Fruit fly (Drosophila melanogaster) S2 (cell line): ENCODE results near the gene Acph-1.

Experiments used
- CG8478 ChIP-seq: fragments of >200 bp; optimal IDR thresholded peaks from 2 replicates; lab custom pipeline; 2018
- CTCF ChIP-seq, 2 experiments: fragments of >200 bp; optimal IDR thresholded peaks; 2 replicates each; lab custom pipeline; 2018

The Acph-1 gene

DNA sequence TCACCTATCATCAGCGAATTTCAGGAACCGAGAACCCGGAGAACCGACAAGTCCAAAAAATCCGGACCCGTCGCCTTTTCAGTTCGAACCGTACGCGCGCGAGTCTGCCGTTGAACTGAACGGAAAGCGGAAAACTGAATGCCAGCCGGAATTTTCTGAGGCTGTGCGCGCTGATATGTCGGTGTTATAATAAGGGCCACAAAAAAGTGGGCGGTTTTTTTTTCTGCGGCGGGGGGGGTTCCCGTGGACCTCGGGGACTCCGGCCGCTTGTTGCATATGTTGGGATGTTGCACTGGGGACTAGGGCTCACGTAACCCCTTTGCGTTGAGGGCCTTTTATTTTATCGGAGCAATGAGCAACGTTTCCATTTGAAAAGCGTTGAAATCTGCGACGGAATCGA lies 23.9 kb downstream of the Acph-1 start, which contains the start of gene TkR99D:
Gene TkR99D (minus strand): TSS at position 101 of the 400 bp plus-strand sequence.
- TF ChIP-seq CTCF (optimal IDR thresholded peaks at IDR 0.05; lab: Kevin White, UChicago) (no peak), CG8478 (no peak)

DNA sequence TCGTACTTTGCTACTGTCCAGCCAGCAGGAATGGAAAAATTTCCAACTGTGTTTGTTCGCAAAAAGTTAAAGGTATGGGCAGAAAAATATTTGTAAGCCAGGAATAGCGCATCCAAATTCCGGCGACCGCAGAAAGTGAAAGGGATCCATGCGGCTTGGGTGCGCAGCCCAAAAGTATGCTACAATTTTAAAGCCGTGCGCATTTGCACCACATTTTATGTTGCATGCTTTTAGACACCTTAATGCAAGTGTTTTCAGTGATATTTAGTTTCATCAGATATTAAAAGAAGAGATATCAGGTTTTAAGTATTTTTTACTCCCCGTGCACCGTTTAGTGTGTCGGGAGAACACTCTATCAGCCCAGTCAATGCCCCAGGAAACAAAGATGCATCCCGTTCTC lies 30.1 kb downstream of the Acph-1 start:
- TF ChIP-seq CG8478 = no peak

DNA sequence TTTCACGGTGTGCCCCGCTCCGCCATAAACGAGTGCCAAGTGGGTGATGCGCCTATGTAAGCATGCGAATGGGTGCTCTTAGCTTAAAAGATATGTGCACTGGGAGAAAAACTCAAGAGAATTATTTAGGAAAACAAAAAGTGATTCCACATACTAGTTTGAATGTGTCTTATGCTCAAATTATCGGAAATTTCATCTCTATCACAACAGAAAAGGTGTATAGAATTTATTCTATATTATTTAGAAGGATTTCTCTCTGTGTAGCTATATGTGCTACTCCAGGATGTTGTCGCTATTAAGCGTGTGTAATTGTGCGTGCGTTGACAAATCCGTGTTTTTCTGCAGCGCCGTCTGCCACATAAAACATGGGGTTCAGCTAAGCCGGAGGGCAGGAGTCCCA lies 33.9 kb downstream of the Acph-1 start:
- TF ChIP-seq CTCF (optimal IDR thresholded peaks at IDR 0.05; lab: Kevin White, UChicago) (no peak), CG8478 (no peak)
